Worm (Caenorhabditis elegans): Measurements from ENCODE around the gene fbxa-158.
"Not testable (repeated sequence)": the region's sequence is repeated elsewhere in the genome, so short reads cannot be mapped to it uniquely, and the experiment has no call there.

- TF ChIP-seq W03F9.2, him-1, dao-5 (tag; optimal IDR thresholded peaks at IDR 0.05): not testable (repeated sequence)
Measured at ce11 chrII:1627783-1628182, 6.7 kb upstream of the fbxa-158 start, which contains the start of gene C08E3.15.
